Fruit fly (Drosophila melanogaster) whole organism, embryonic: ENCODE measurements around the gene CG3088.

Source experiments
- CG10321 ChIP-seq: fragments of 200-800 bp; sonication (Bioruptor generic); IDR thresholded peaks from 2 replicates; pipeline ENCODE4 v1.3.6; 2022; ENCODE audit warnings: missing biosample characterization, missing genetic modification characterization
- CG11504 ChIP-seq: fragments of 200-800 bp; sonication (Bioruptor generic); optimal IDR thresholded peaks from 3 replicates; lab custom pipeline; 2019; ENCODE audit warnings: missing biosample characterization, mild to moderate bottlenecking, missing genetic modification characterization, moderate library complexity
- CG13123 ChIP-seq: fragments of 200-800 bp; sonication (Bioruptor generic); optimal IDR thresholded peaks from 2 replicates; lab custom pipeline; 2016; ENCODE audit warnings: missing biosample characterization, missing genetic modification characterization
- CG13296 ChIP-seq: fragments of 200-800 bp; sonication (Bioruptor generic); optimal IDR thresholded peaks from 3 replicates; lab custom pipeline; 2018; ENCODE audit warnings: missing biosample characterization, mild to moderate bottlenecking, missing genetic modification characterization
- CG13624 ChIP-seq: fragments of 200-800 bp; sonication (Bioruptor generic); optimal IDR thresholded peaks from 2 replicates; lab custom pipeline; 2016; ENCODE audit warnings: missing biosample characterization, missing genetic modification characterization
- CG14014 ChIP-seq: fragments of 200-800 bp; sonication (Bioruptor generic); IDR thresholded peaks from 2 replicates; pipeline ENCODE4 v1.3.6; 2022; ENCODE audit warnings: missing biosample characterization, missing genetic modification characterization
- CG14965 ChIP-seq: fragments of 200-800 bp; sonication (Bioruptor generic); optimal IDR thresholded peaks from 2 replicates; lab custom pipeline; 2016; ENCODE audit warnings: missing biosample characterization, missing genetic modification characterization, borderline replicate concordance
- CG18764 ChIP-seq: fragments of 200-800 bp; sonication (Bioruptor generic); optimal IDR thresholded peaks from 3 replicates; lab custom pipeline; 2016; ENCODE audit warnings: missing biosample characterization, missing genetic modification characterization
- CG2712 ChIP-seq: fragments of 200-800 bp; optimal IDR thresholded peaks from 3 replicates; lab custom pipeline; 2019; ENCODE audit warnings: missing biosample characterization, mild to moderate bottlenecking, missing genetic modification characterization, moderate library complexity
- CG3163 ChIP-seq: fragments of 200-800 bp; sonication (Bioruptor generic); optimal IDR thresholded peaks from 3 replicates; lab custom pipeline; 2016; ENCODE audit warnings: missing biosample characterization, missing genetic modification characterization
- CG4820 ChIP-seq: fragments of 200-800 bp; sonication (Bioruptor generic); optimal IDR thresholded peaks from 3 replicates; lab custom pipeline; 2016; ENCODE audit warnings: missing biosample characterization, missing genetic modification characterization
- CG6765 ChIP-seq: fragments of 200-800 bp; sonication (Bioruptor generic); optimal IDR thresholded peaks from 3 replicates; lab custom pipeline; 2017; ENCODE audit warnings: missing biosample characterization, mild to moderate bottlenecking, missing genetic modification characterization
- CG7271 ChIP-seq: fragments of 200-800 bp; sonication (Bioruptor generic); optimal IDR thresholded peaks from 2 replicates; lab custom pipeline; 2018; ENCODE audit warnings: missing biosample characterization, mild to moderate bottlenecking, missing genetic modification characterization, moderate library complexity
- CG7357 ChIP-seq: fragments of 200-800 bp; sonication (Bioruptor generic); IDR thresholded peaks from 3 replicates; pipeline ENCODE4 v1.3.6; 2022; ENCODE audit warnings: missing biosample characterization, missing genetic modification characterization
- CG8359 ChIP-seq: fragments of 200-800 bp; sonication (Bioruptor generic); optimal IDR thresholded peaks from 2 replicates; lab custom pipeline; 2017; ENCODE audit warnings: missing biosample characterization, mild to moderate bottlenecking, missing genetic modification characterization, borderline replicate concordance
- CG8388 ChIP-seq: fragments of 200-800 bp; sonication (Bioruptor generic); optimal IDR thresholded peaks from 2 replicates; lab custom pipeline; 2019; ENCODE audit warnings: missing biosample characterization, mild to moderate bottlenecking, missing genetic modification characterization, moderate library complexity
- CG8924 ChIP-seq: fragments of 200-800 bp; optimal IDR thresholded peaks from 3 replicates; lab custom pipeline; 2019; ENCODE audit warnings: missing biosample characterization, mild to moderate bottlenecking, missing genetic modification characterization, moderate library complexity
- CG9437 ChIP-seq: fragments of 200-800 bp; sonication (Bioruptor generic); optimal IDR thresholded peaks from 2 replicates; lab custom pipeline; 2018; ENCODE audit warnings: missing biosample characterization, mild to moderate bottlenecking, missing genetic modification characterization
- Chrac-16 ChIP-seq: fragments of 200-800 bp; sonication (Bioruptor generic); optimal IDR thresholded peaks from 3 replicates; lab custom pipeline; 2016; ENCODE audit warnings: missing biosample characterization, missing genetic modification characterization
- Elba2 ChIP-seq: fragments of 200-800 bp; sonication (Bioruptor generic); optimal IDR thresholded peaks from 3 replicates; lab custom pipeline; 2016; ENCODE audit warnings: missing biosample characterization, missing genetic modification characterization
- GATAe ChIP-seq: fragments of 200-800 bp; sonication (Bioruptor generic); conservative IDR thresholded peaks from 2 replicates; pipeline ENCODE4 v1.3.6; 2022; ENCODE audit warnings: missing biosample characterization, missing genetic modification characterization
- Hmr ChIP-seq: fragments of 200-800 bp; sonication (Bioruptor generic); optimal IDR thresholded peaks from 3 replicates; lab custom pipeline; 2017; ENCODE audit warnings: mild to moderate bottlenecking, missing biosample characterization, missing genetic modification reagents, missing genetic modification characterization
- Jarid2 ChIP-seq: fragments of 200-800 bp; sonication (Bioruptor generic); optimal IDR thresholded peaks from 3 replicates; lab custom pipeline; 2017; ENCODE audit warnings: mild to moderate bottlenecking, missing biosample characterization, missing genetic modification reagents, missing genetic modification characterization
- Kr ChIP-seq: fragments of 200-800 bp; sonication (Bioruptor generic); optimal IDR thresholded peaks from 2 replicates; lab custom pipeline; 2017; ENCODE audit warnings: missing biosample characterization, mild to moderate bottlenecking, missing genetic modification characterization
- Lim3 ChIP-seq: fragments of 200-800 bp; sonication (Bioruptor generic); IDR thresholded peaks from 2 replicates; pipeline ENCODE4 v1.3.6; 2022; ENCODE audit warnings: missing biosample characterization, missing genetic modification characterization
- NK7.1 ChIP-seq: fragments of 200-800 bp; sonication (Bioruptor generic); optimal IDR thresholded peaks from 3 replicates; lab custom pipeline; 2016; ENCODE audit warnings: missing biosample characterization, missing genetic modification characterization
- Sox100B ChIP-seq: fragments of 200-800 bp; sonication (Bioruptor generic); optimal IDR thresholded peaks from 3 replicates; lab custom pipeline; 2018; ENCODE audit warnings: missing biosample characterization, mild to moderate bottlenecking, missing genetic modification characterization
- abd-A ChIP-seq: fragments of 200-800 bp; sonication (Bioruptor generic); optimal IDR thresholded peaks from 3 replicates; lab custom pipeline; 2019; ENCODE audit warnings: missing biosample characterization, mild to moderate bottlenecking, missing genetic modification characterization, moderate library complexity
- amos ChIP-seq: fragments of 200-800 bp; sonication (Bioruptor generic); IDR thresholded peaks from 2 replicates; pipeline ENCODE4 v1.3.6; 2022; ENCODE audit warnings: missing biosample characterization, missing genetic modification characterization; ENCODE audit not compliant: partially characterized antibody
- bbx ChIP-seq: fragments of 200-800 bp; sonication (Bioruptor generic); IDR thresholded peaks from 2 replicates; pipeline ENCODE4 v1.3.6; 2022; ENCODE audit warnings: missing biosample characterization, missing genetic modification characterization; ENCODE audit not compliant: partially characterized antibody
- dan ChIP-seq: fragments of 200-800 bp; sonication (Bioruptor generic); IDR thresholded peaks from 2 replicates; pipeline ENCODE4 v1.3.6; 2022; ENCODE audit warnings: missing biosample characterization, missing genetic modification characterization
- dimm ChIP-seq: fragments of 200-800 bp; sonication (Bioruptor generic); IDR thresholded peaks from 2 replicates; pipeline ENCODE4 v1.3.6; 2022; ENCODE audit warnings: missing biosample characterization, missing genetic modification characterization
- fd102C ChIP-seq: fragments of 200-800 bp; sonication (Bioruptor generic); optimal IDR thresholded peaks from 2 replicates; lab custom pipeline; 2018; ENCODE audit warnings: missing biosample characterization, mild to moderate bottlenecking, missing genetic modification characterization, moderate library complexity
- fd96Cb ChIP-seq: fragments of 200-800 bp; sonication (Bioruptor generic); optimal IDR thresholded peaks from 2 replicates; lab custom pipeline; 2018; ENCODE audit warnings: missing biosample characterization, mild to moderate bottlenecking, missing genetic modification characterization, moderate library complexity
- gce ChIP-seq: fragments of 200-800 bp; sonication (Bioruptor generic); IDR thresholded peaks from 3 replicates; pipeline ENCODE4 v1.3.6; 2022; ENCODE audit warnings: missing biosample characterization, missing genetic modification characterization
- inv ChIP-seq: fragments of 200-800 bp; sonication (Bioruptor generic); IDR thresholded peaks from 2 replicates; pipeline ENCODE4 v1.3.6; 2022; ENCODE audit warnings: missing biosample characterization, missing genetic modification characterization; ENCODE audit not compliant: partially characterized antibody
- jing ChIP-seq: fragments of 200-800 bp; sonication (Bioruptor generic); optimal IDR thresholded peaks from 2 replicates; lab custom pipeline; 2018; ENCODE audit warnings: missing biosample characterization, mild to moderate bottlenecking, missing genetic modification characterization
- mirr ChIP-seq: fragments of 200-800 bp; sonication (Bioruptor generic); optimal IDR thresholded peaks from 3 replicates; lab custom pipeline; 2018; ENCODE audit warnings: missing biosample characterization, mild to moderate bottlenecking, missing genetic modification characterization
- nerfin-1 ChIP-seq: fragments of 200-800 bp; sonication (Bioruptor generic); optimal IDR thresholded peaks from 3 replicates; lab custom pipeline; 2019; ENCODE audit warnings: missing biosample characterization, mild to moderate bottlenecking, missing genetic modification characterization, moderate library complexity
- p53 ChIP-seq: fragments of 200-800 bp; sonication (Bioruptor generic); optimal IDR thresholded peaks from 2 replicates; lab custom pipeline; 2016; ENCODE audit warnings: missing biosample characterization, missing genetic modification characterization
- pho ChIP-seq: fragments of 200-800 bp; sonication (Bioruptor generic); optimal IDR thresholded peaks from 2 replicates; lab custom pipeline; 2016; ENCODE audit warnings: missing biosample characterization, missing genetic modification characterization
- sc ChIP-seq, 3 experiments: fragments of >200 bp in 2 of 3; fragments of 200-800 bp in 1 of 3; sonication (Bioruptor generic) in 1 of 3; optimal IDR thresholded peaks; 2 replicates in 2 of 3; 3 replicates in 1 of 3; lab custom pipeline; 2017; ENCODE audit warnings: mild to moderate bottlenecking in 1 of 3, missing biosample characterization in 1 of 3, missing genetic modification characterization in 1 of 3, missing genetic modification reagents in 1 of 3
- sim ChIP-seq: fragments of 200-800 bp; sonication (Bioruptor generic); IDR thresholded peaks from 2 replicates; pipeline ENCODE4 v1.3.6; 2022; ENCODE audit warnings: missing biosample characterization, missing genetic modification characterization
- sisA ChIP-seq: fragments of 200-800 bp; sonication (Bioruptor generic); IDR thresholded peaks from 2 replicates; pipeline ENCODE4 v1.3.6; 2022; ENCODE audit warnings: missing biosample characterization, missing genetic modification characterization
- tap ChIP-seq: fragments of 200-800 bp; optimal IDR thresholded peaks from 3 replicates; lab custom pipeline; 2019; ENCODE audit warnings: missing biosample characterization, mild to moderate bottlenecking, missing genetic modification characterization, moderate library complexity
- tup ChIP-seq: fragments of 200-800 bp; sonication (Bioruptor generic); optimal IDR thresholded peaks from 2 replicates; lab custom pipeline; 2016; ENCODE audit warnings: missing biosample characterization, mild to moderate bottlenecking, missing genetic modification characterization, moderate library complexity
- zen2 ChIP-seq: fragments of 200-800 bp; sonication (Bioruptor generic); IDR thresholded peaks from 3 replicates; pipeline ENCODE4 v1.3.6; 2022; ENCODE audit warnings: missing biosample characterization, missing genetic modification characterization; ENCODE audit not compliant: partially characterized antibody
- zfh1 ChIP-seq: fragments of 200-800 bp; sonication (Bioruptor generic); IDR thresholded peaks from 3 replicates; pipeline ENCODE4 v1.3.6; 2022; ENCODE audit warnings: missing biosample characterization, missing genetic modification characterization

Gene CG3088

DNA sequence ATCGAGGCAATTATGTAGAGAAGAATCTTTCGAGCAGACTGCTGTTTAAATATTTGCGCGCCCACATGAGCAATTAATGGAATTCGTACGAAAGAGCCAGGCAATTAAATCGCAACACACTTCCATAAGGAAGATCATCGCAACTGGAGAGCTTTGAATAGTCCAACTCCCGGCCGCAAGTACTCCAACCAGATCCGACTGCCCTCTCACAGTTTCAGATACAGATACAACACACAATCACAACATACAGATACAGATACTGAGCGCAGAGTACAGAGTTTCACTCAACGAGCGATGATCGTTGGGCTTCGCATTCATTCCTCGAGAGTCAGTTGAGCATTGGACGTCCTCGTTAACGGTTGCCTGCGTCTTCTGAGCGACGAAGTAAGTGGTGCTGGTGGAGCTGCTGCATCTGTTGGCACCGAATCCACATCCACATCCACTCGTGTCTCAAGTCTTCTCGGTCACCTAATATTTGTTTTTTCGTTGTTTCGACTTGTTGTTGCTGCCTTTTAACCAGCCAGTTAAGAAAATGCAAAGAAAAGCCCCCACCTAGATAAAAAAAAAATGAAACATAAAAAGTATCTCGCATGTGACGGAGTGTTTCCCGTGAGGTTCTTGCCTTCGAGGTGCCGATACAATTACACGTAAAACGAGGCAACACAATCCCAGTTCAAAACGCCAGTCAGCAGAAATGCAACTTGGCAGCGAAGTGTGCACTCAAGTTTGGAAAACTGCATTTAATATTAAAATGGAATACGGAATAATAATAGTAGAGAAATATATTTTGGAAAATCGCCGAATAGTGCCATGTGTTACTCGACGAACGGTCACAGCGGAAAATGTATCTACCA lies 13.7 kb upstream of the CG3088 start, which contains the start of gene LanB2 (continued):
- TF ChIP-seq CG3163 (no peak), CG13296 (GFP tag; lab: Kevin White, UChicago) (peak; percentile 10), CG8924 (tag; lab: Kevin White, UChicago) (peak; percentile 18), CG14014 (GFP tag; lab: Robert Waterston, UW) (0 out of 2 replicates have a peak, but pooled peaks have one; percentile 18), sc (optimal IDR thresholded peaks at IDR 0.05; lab: Kevin White, UChicago) (no peak), sc (GFP tag; optimal IDR thresholded peaks at IDR 0.05; lab: Kevin White, UChicago) (no peak), CG18764 (GFP tag; lab: Kevin White, UChicago) (no peak), zfh1 (GFP tag; lab: Robert Waterston, UW) (0 out of 3 replicates have a peak, but pooled peaks have one; percentile 52), Lim3 (GFP tag; lab: Robert Waterston, UW) (no peak), CG11504 (no peak), CG13624 (GFP tag; lab: Kevin White, UChicago) (no peak), CG10321 (GFP tag; lab: Robert Waterston, UW) (no peak), dimm (no peak), NK7.1 (GFP tag; lab: Kevin White, UChicago) (no peak), zen2 (GFP tag; lab: Robert Waterston, UW) (peak; percentile 39; the same call in 1 of the 3 replicates), CG8388 (GFP tag; lab: Kevin White, UChicago) (no peak), p53 (GFP tag; lab: Kevin White, UChicago) (no peak), Kr (GFP tag; lab: Kevin White, UChicago) (no peak), CG4820 (GFP tag; lab: Kevin White, UChicago) (no peak), bbx (peak; percentile 57; the same call in 1 of the 2 replicates), CG2712 (tag; lab: Kevin White, UChicago) (peak; percentile 17), amos (GFP tag; lab: Robert Waterston, UW) (peak; percentile 28; the same call in 1 of the 2 replicates), CG9437 (GFP tag; lab: Kevin White, UChicago) (no peak), fd102C (GFP tag; lab: Kevin White, UChicago) (peak; percentile 14), CG14965 (GFP tag; lab: Kevin White, UChicago) (no peak), tap (tag; lab: Kevin White, UChicago) (no peak), fd96Cb (tag; lab: Kevin White, UChicago) (no peak), Sox100B (no peak), sim (GFP tag; lab: Robert Waterston, UW) (0 out of 2 replicates have a peak, but pooled peaks have one; percentile 15), Hmr (GFP tag; lab: Kevin White, UChicago) (peak; percentile 39), Jarid2 (GFP tag; lab: Kevin White, UChicago) (peak; percentile 83), jing (no peak), CG7271 (tag; lab: Kevin White, UChicago) (no peak), tup (no peak), sisA (GFP tag; lab: Robert Waterston, UW) (no peak), CG6765 (peak; percentile 30), CG13123 (GFP tag; lab: Kevin White, UChicago) (no peak), nerfin-1 (tag; lab: Kevin White, UChicago) (no peak), mirr (GFP tag; lab: Kevin White, UChicago) (peak; percentile 43), gce (GFP tag; lab: Robert Waterston, UW) (no peak), Chrac-16 (GFP tag; lab: Kevin White, UChicago) (no peak), CG7357 (GFP tag; lab: Robert Waterston, UW) (no peak; the same call in 2 of the 3 replicates), Elba2 (GFP tag; lab: Kevin White, UChicago) (no peak), CG8359 (GFP tag; lab: Kevin White, UChicago) (no peak), GATAe (GFP tag; lab: Robert Waterston, UW) (no peak), inv (no peak), dan (GFP tag; lab: Robert Waterston, UW) (no peak), pho (GFP tag; lab: Kevin White, UChicago) (no peak), abd-A (tag; lab: Kevin White, UChicago) (peak; percentile 41)
